Fruit fly (Drosophila melanogaster) whole organism, embryonic: ENCODE measurements around the gene Hinfp.
A peak's percentile ranks its signal among the peaks of the same experiment; 100 is the strongest.

ENCODE experiments used
- Bgb ChIP-seq: fragments of 200-800 bp; sonication (Bioruptor generic); IDR thresholded peaks from 2 replicates; pipeline ENCODE4 v1.3.6; 2022; ENCODE audit warnings: missing biosample characterization, missing genetic modification characterization; ENCODE audit not compliant: partially characterized antibody
- BtbVII ChIP-seq: fragments of 200-800 bp; sonication (Bioruptor generic); optimal IDR thresholded peaks from 3 replicates; lab custom pipeline; 2017; ENCODE audit warnings: missing biosample characterization, mild to moderate bottlenecking, missing genetic modification characterization
- CG10654 ChIP-seq: fragments of 200-800 bp; sonication (Bioruptor generic); optimal IDR thresholded peaks from 2 replicates; lab custom pipeline; 2016; ENCODE audit warnings: missing biosample characterization, missing genetic modification characterization
- CG11504 ChIP-seq: fragments of 200-800 bp; sonication (Bioruptor generic); optimal IDR thresholded peaks from 3 replicates; lab custom pipeline; 2019; ENCODE audit warnings: missing biosample characterization, mild to moderate bottlenecking, missing genetic modification characterization, moderate library complexity
- CG11723 ChIP-seq: fragments of 200-800 bp; sonication (Bioruptor generic); optimal IDR thresholded peaks from 2 replicates; lab custom pipeline; 2017; ENCODE audit warnings: missing biosample characterization, mild to moderate bottlenecking, missing genetic modification characterization
- CG13287 ChIP-seq: fragments of 200-800 bp; sonication (Bioruptor generic); IDR thresholded peaks from 2 replicates; pipeline ENCODE4 v1.3.6; 2022; ENCODE audit warnings: missing biosample characterization, missing genetic modification characterization; ENCODE audit not compliant: partially characterized antibody
- CG14860 ChIP-seq: fragments of 200-800 bp; sonication (Bioruptor generic); IDR thresholded peaks from 3 replicates; pipeline ENCODE4 v1.3.6; 2022; ENCODE audit warnings: missing biosample characterization, missing genetic modification characterization; ENCODE audit not compliant: partially characterized antibody
- CG1602 ChIP-seq: fragments of 200-800 bp; sonication (Bioruptor generic); optimal IDR thresholded peaks from 3 replicates; lab custom pipeline; 2016; ENCODE audit warnings: missing biosample characterization, missing genetic modification characterization
- CG16813 ChIP-seq: fragments of 200-800 bp; sonication (Bioruptor generic); IDR thresholded peaks from 3 replicates; pipeline ENCODE4 v1.3.6; 2022; ENCODE audit warnings: missing biosample characterization, missing genetic modification characterization; ENCODE audit not compliant: partially characterized antibody
- CG17829 ChIP-seq: fragments of 200-800 bp; optimal IDR thresholded peaks from 2 replicates; lab custom pipeline; 2019; ENCODE audit warnings: missing biosample characterization, mild to moderate bottlenecking, missing genetic modification characterization, moderate library complexity
- CG2129 ChIP-seq: fragments of 200-800 bp; sonication (Bioruptor generic); IDR thresholded peaks from 2 replicates; pipeline ENCODE4 v1.3.6; 2022; ENCODE audit warnings: missing biosample characterization, missing genetic modification characterization; ENCODE audit not compliant: partially characterized antibody
- CG2678 ChIP-seq: fragments of 200-800 bp; sonication (Bioruptor generic); optimal IDR thresholded peaks from 3 replicates; lab custom pipeline; 2019; ENCODE audit warnings: missing biosample characterization, mild to moderate bottlenecking, missing genetic modification characterization, moderate library complexity
- CG2712 ChIP-seq: fragments of 200-800 bp; optimal IDR thresholded peaks from 3 replicates; lab custom pipeline; 2019; ENCODE audit warnings: missing biosample characterization, mild to moderate bottlenecking, missing genetic modification characterization, moderate library complexity
- CG3163 ChIP-seq: fragments of 200-800 bp; sonication (Bioruptor generic); optimal IDR thresholded peaks from 3 replicates; lab custom pipeline; 2016; ENCODE audit warnings: missing biosample characterization, missing genetic modification characterization
- CG34224 ChIP-seq: fragments of 200-800 bp; sonication (Bioruptor generic); IDR thresholded peaks from 3 replicates; pipeline ENCODE4 v1.3.6; 2022; ENCODE audit warnings: missing biosample characterization, missing genetic modification characterization; ENCODE audit not compliant: partially characterized antibody
- CG34376 ChIP-seq: fragments of 200-800 bp; sonication (Bioruptor generic); optimal IDR thresholded peaks from 2 replicates; lab custom pipeline; 2018; ENCODE audit warnings: missing biosample characterization, mild to moderate bottlenecking, missing genetic modification characterization
- CG5245 ChIP-seq: fragments of 200-800 bp; sonication (Bioruptor generic); optimal IDR thresholded peaks from 3 replicates; lab custom pipeline; 2016; ENCODE audit warnings: missing biosample characterization, missing genetic modification characterization
- CG7963 ChIP-seq: fragments of 200-800 bp; sonication (Bioruptor generic); IDR thresholded peaks from 3 replicates; pipeline ENCODE4 v1.3.6; 2022; ENCODE audit warnings: missing biosample characterization, missing genetic modification characterization; ENCODE audit not compliant: partially characterized antibody
- CG8290 ChIP-seq, 3 experiments: fragments of 200-800 bp; sonication (Bioruptor generic); optimal IDR thresholded peaks; 2 replicates each; lab custom pipeline; 2016 to 2019; ENCODE audit warnings: missing biosample characterization in 3 of 3, missing genetic modification characterization in 3 of 3, mild to moderate bottlenecking in 2 of 3, moderate library complexity in 1 of 3
- CkIIα-i1 ChIP-seq: fragments of 200-800 bp; sonication (Bioruptor generic); IDR thresholded peaks from 2 replicates; pipeline ENCODE4 v1.3.6; 2022; ENCODE audit warnings: missing biosample characterization, missing genetic modification characterization
- Fer1 ChIP-seq: fragments of 200-800 bp; sonication (Bioruptor generic); optimal IDR thresholded peaks from 2 replicates; lab custom pipeline; 2017; ENCODE audit warnings: missing biosample characterization, mild to moderate bottlenecking, missing genetic modification characterization
- HHEX ChIP-seq: fragments of 200-800 bp; sonication (Bioruptor generic); optimal IDR thresholded peaks from 3 replicates; lab custom pipeline; 2017; ENCODE audit warnings: missing biosample characterization, mild to moderate bottlenecking, missing genetic modification characterization, missing genetic modification reagents
- HLH4C ChIP-seq: fragments of 200-800 bp; sonication (Bioruptor generic); IDR thresholded peaks from 3 replicates; pipeline ENCODE4 v1.3.6; 2022; ENCODE audit warnings: missing biosample characterization, missing genetic modification characterization; ENCODE audit not compliant: partially characterized antibody
- Jarid2 ChIP-seq: fragments of 200-800 bp; sonication (Bioruptor generic); optimal IDR thresholded peaks from 3 replicates; lab custom pipeline; 2017; ENCODE audit warnings: mild to moderate bottlenecking, missing biosample characterization, missing genetic modification reagents, missing genetic modification characterization
- Med ChIP-seq: fragments of 200-800 bp; sonication (Bioruptor generic); peaks from one replicate; lab custom pipeline; 2016; ENCODE audit warnings: missing biosample characterization, missing genetic modification characterization, mild to moderate bottlenecking, inconsistent platforms, moderate library complexity
- Scr ChIP-seq: fragments of 200-800 bp; sonication (Bioruptor generic); IDR thresholded peaks from 2 replicates; pipeline ENCODE4 v1.3.6; 2022; ENCODE audit warnings: missing biosample characterization, missing genetic modification characterization; ENCODE audit not compliant: partially characterized antibody
- YL-1 ChIP-seq: fragments of 200-800 bp; sonication (Bioruptor generic); optimal IDR thresholded peaks from 3 replicates; lab custom pipeline; 2017; ENCODE audit warnings: missing biosample characterization, mild to moderate bottlenecking, missing genetic modification characterization
- ab ChIP-seq: fragments of 200-800 bp; sonication (Bioruptor generic); optimal IDR thresholded peaks from 2 replicates; lab custom pipeline; 2016; ENCODE audit warnings: missing biosample characterization, missing genetic modification characterization
- abd-A ChIP-seq: fragments of 200-800 bp; sonication (Bioruptor generic); optimal IDR thresholded peaks from 3 replicates; lab custom pipeline; 2019; ENCODE audit warnings: missing biosample characterization, mild to moderate bottlenecking, missing genetic modification characterization, moderate library complexity
- br ChIP-seq: fragments of >200 bp; optimal IDR thresholded peaks from 2 replicates; lab custom pipeline; 2017
- chinmo ChIP-seq: fragments of 200-800 bp; sonication (Bioruptor generic); IDR thresholded peaks from 4 replicates; pipeline ENCODE4 v1.3.6; 2022; ENCODE audit warnings: missing biosample characterization, missing genetic modification characterization; ENCODE audit not compliant: partially characterized antibody
- dan ChIP-seq: fragments of 200-800 bp; sonication (Bioruptor generic); IDR thresholded peaks from 2 replicates; pipeline ENCODE4 v1.3.6; 2022; ENCODE audit warnings: missing biosample characterization, missing genetic modification characterization
- gcm2 ChIP-seq: fragments of 200-800 bp; sonication (Bioruptor generic); optimal IDR thresholded peaks from 2 replicates; lab custom pipeline; 2016; ENCODE audit warnings: missing biosample characterization, missing genetic modification characterization
- gem ChIP-seq: fragments of 200-800 bp; sonication (Bioruptor generic); optimal IDR thresholded peaks from 2 replicates; lab custom pipeline; 2019; ENCODE audit warnings: missing biosample characterization, mild to moderate bottlenecking, missing genetic modification characterization, moderate library complexity
- hbn ChIP-seq: fragments of 200-800 bp; sonication (Bioruptor generic); IDR thresholded peaks from 2 replicates; pipeline ENCODE4 v1.3.6; 2022; ENCODE audit warnings: missing biosample characterization, missing genetic modification characterization; ENCODE audit not compliant: partially characterized antibody
- kah ChIP-seq: fragments of 200-800 bp; sonication (Bioruptor generic); optimal IDR thresholded peaks from 2 replicates; lab custom pipeline; 2018; ENCODE audit warnings: missing biosample characterization, mild to moderate bottlenecking, missing genetic modification characterization
- mld ChIP-seq: fragments of 200-800 bp; sonication (Bioruptor generic); IDR thresholded peaks from 3 replicates; pipeline ENCODE4 v1.3.6; 2022; ENCODE audit warnings: missing biosample characterization, missing genetic modification characterization; ENCODE audit not compliant: partially characterized antibody
- nerfin-2 ChIP-seq: fragments of 200-800 bp; sonication (Bioruptor generic); IDR thresholded peaks from 2 replicates; pipeline ENCODE4 v1.3.6; 2022; ENCODE audit warnings: missing biosample characterization, missing genetic modification characterization; ENCODE audit not compliant: partially characterized antibody
- onecut ChIP-seq: fragments of 200-800 bp; sonication (Bioruptor generic); IDR thresholded peaks from 2 replicates; pipeline ENCODE4 v1.3.6; 2022; ENCODE audit warnings: missing biosample characterization, missing genetic modification characterization
- org-1 ChIP-seq: fragments of 200-800 bp; sonication (Bioruptor generic); optimal IDR thresholded peaks from 2 replicates; lab custom pipeline; 2017; ENCODE audit warnings: missing biosample characterization, missing genetic modification characterization
- pzg ChIP-seq: fragments of 200-800 bp; sonication (Bioruptor generic); optimal IDR thresholded peaks from 3 replicates; lab custom pipeline; 2018; ENCODE audit warnings: missing biosample characterization, mild to moderate bottlenecking, missing genetic modification characterization, moderate library complexity
- rib ChIP-seq: fragments of 200-800 bp; sonication (Bioruptor generic); IDR thresholded peaks from 2 replicates; pipeline ENCODE4 v1.3.6; 2022; ENCODE audit warnings: missing biosample characterization, missing genetic modification characterization
- run ChIP-seq: fragments of 200-800 bp; sonication (Bioruptor generic); optimal IDR thresholded peaks from 3 replicates; lab custom pipeline; 2018; ENCODE audit warnings: missing biosample characterization, mild to moderate bottlenecking, missing genetic modification characterization
- sd ChIP-seq: fragments of 200-800 bp; sonication (Bioruptor generic); optimal IDR thresholded peaks from 3 replicates; lab custom pipeline; 2018; ENCODE audit warnings: missing biosample characterization, mild to moderate bottlenecking, missing genetic modification characterization, moderate library complexity
- sens ChIP-seq: fragments of 200-800 bp; sonication (Bioruptor generic); peaks from one replicate; lab custom pipeline; 2016; ENCODE audit warnings: missing biosample characterization, missing genetic modification characterization
- sob ChIP-seq: fragments of 200-800 bp; sonication (Bioruptor generic); IDR thresholded peaks from 2 replicates; pipeline ENCODE4 v1.3.6; 2022; ENCODE audit warnings: missing biosample characterization, missing genetic modification characterization
- toy ChIP-seq: fragments of 200-800 bp; sonication (Bioruptor generic); IDR thresholded peaks from 2 replicates; pipeline ENCODE4 v1.3.6; 2022; ENCODE audit warnings: missing biosample characterization, missing genetic modification characterization
- trem ChIP-seq: fragments of 200-800 bp; optimal IDR thresholded peaks from 3 replicates; lab custom pipeline; 2019; ENCODE audit warnings: missing biosample characterization, mild to moderate bottlenecking, missing genetic modification characterization, moderate library complexity
- wek ChIP-seq: fragments of 200-800 bp; sonication (Bioruptor generic); optimal IDR thresholded peaks from 3 replicates; lab custom pipeline; 2018; ENCODE audit warnings: missing biosample characterization, mild to moderate bottlenecking, missing genetic modification characterization, moderate library complexity

The Hinfp gene

DNA sequence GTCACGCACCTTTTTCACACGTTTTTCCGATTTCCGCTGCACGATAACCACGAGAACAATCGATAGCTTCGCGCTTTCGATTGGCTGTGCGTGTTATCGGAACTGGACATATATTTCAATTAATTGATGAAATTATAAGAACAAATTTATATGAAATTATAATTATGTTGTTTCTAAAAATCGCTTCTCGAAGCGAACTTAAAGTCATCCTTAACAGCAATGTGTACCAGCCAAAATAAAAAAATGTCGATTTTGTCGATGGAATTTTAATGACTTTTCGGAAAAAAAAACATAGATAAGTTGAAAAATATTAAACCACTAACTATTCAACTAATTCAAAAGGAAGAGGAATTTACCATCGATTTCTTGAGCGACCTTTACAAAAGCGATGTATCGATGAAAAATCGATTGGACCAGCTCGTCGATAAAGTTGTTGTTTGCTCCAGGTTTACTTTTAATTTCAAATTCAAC lies at the start of gene Hinfp, which contains the start of gene CG13364:
Gene Hinfp, plus strand, starts transcription at position 386 of the 471 bp plus-strand sequence.
Gene CG13364, minus strand, starts transcription at position 47 of the 471 bp plus-strand sequence.
- TF ChIP-seq gcm2 (GFP tag; lab: Kevin White, UChicago) (no peak), ab (GFP tag; lab: Kevin White, UChicago) (no peak), CG13287 (GFP tag; lab: Robert Waterston, UW) (peak; percentile 75), dan (GFP tag; lab: Robert Waterston, UW) (no peak), rib (GFP tag; lab: Robert Waterston, UW) (no peak), CG2678 (tag; lab: Kevin White, UChicago) (peak; percentile 6), wek (GFP tag; lab: Kevin White, UChicago) (no peak), YL-1 (GFP tag; lab: Kevin White, UChicago) (peak; percentile 22), org-1 (no peak), Bgb (peak; percentile 64), chinmo (GFP tag; lab: Robert Waterston, UW) (peak; percentile 80; the same call in 1 of the 4 replicates), CG11504 (tag; lab: Kevin White, UChicago) (no peak), gem (tag; lab: Kevin White, UChicago) (peak; percentile 19), CG11723 (GFP tag; lab: Kevin White, UChicago) (no peak), kah (GFP tag; lab: Kevin White, UChicago) (no peak), CG34224 (peak; percentile 79), CG16813 (GFP tag; lab: Robert Waterston, UW) (peak; percentile 82), nerfin-2 (peak; percentile 89), CG5245 (GFP tag; lab: Kevin White, UChicago) (no peak), Scr (GFP tag; lab: Robert Waterston, UW) (peak; percentile 83), Fer1 (GFP tag; lab: Kevin White, UChicago) (peak; percentile 37), CG2129 (peak; percentile 23), toy (GFP tag; lab: Robert Waterston, UW) (no peak), Med (peak; percentile 33), br (no peak), HHEX (GFP tag; lab: Kevin White, UChicago) (no peak), sd (tag; lab: Kevin White, UChicago) (peak; percentile 23), trem (peak; percentile 72), onecut (GFP tag; lab: Robert Waterston, UW) (no peak), CG1602 (GFP tag; lab: Kevin White, UChicago) (no peak), HLH4C (GFP tag; lab: Robert Waterston, UW) (peak; percentile 92), run (tag; lab: Kevin White, UChicago) (no peak), CG10654 (no peak), CG3163 (GFP tag; lab: Kevin White, UChicago) (no peak), hbn (peak; percentile 64; the same call in 1 of the 2 replicates), sens (GFP tag; lab: Kevin White, UChicago) (peak; percentile 32), CG17829 (tag; lab: Kevin White, UChicago) (peak; percentile 54), Jarid2 (GFP tag; lab: Kevin White, UChicago) (no peak), CG7963 (GFP tag; lab: Robert Waterston, UW) (peak; percentile 66), CG8290 (GFP tag; optimal IDR thresholded peaks at IDR 0.05; lab: Kevin White, UChicago) (peak; percentile 24), CG8290 (tag; optimal IDR thresholded peaks at IDR 0.05; lab: Kevin White, UChicago) (no peak), sob (GFP tag; lab: Robert Waterston, UW) (no peak), CG2712 (tag; lab: Kevin White, UChicago) (peak; percentile 32), CG14860 (GFP tag; lab: Robert Waterston, UW) (peak; percentile 82), BtbVII (no peak), pzg (peak; percentile 24), mld (peak; percentile 69; the same call in 2 of the 3 replicates), abd-A (tag; lab: Kevin White, UChicago) (no peak), CkIIα-i1 (GFP tag; lab: Robert Waterston, UW) (no peak), CG34376 (GFP tag; lab: Kevin White, UChicago) (no peak)
